Fruit fly (Drosophila melanogaster) whole organism, embryonic: ENCODE results near the gene Nopp140.

Experiments used
- Asciz ChIP-seq: fragments of 200-800 bp; sonication (Bioruptor generic); optimal IDR thresholded peaks from 2 replicates; lab custom pipeline; 2017; ENCODE audit warnings: missing biosample characterization, mild to moderate bottlenecking, missing genetic modification characterization, missing genetic modification reagents
- Bdp1 ChIP-seq: fragments of 200-800 bp; sonication (Bioruptor generic); optimal IDR thresholded peaks from 3 replicates; lab custom pipeline; 2016; ENCODE audit warnings: missing biosample characterization, missing genetic modification characterization
- BtbVII ChIP-seq: fragments of 200-800 bp; sonication (Bioruptor generic); optimal IDR thresholded peaks from 3 replicates; lab custom pipeline; 2017; ENCODE audit warnings: missing biosample characterization, mild to moderate bottlenecking, missing genetic modification characterization
- CG10321 ChIP-seq: fragments of 200-800 bp; sonication (Bioruptor generic); IDR thresholded peaks from 2 replicates; pipeline ENCODE4 v1.3.6; 2022; ENCODE audit warnings: missing biosample characterization, missing genetic modification characterization
- CG10959 ChIP-seq: fragments of 200-800 bp; sonication (Bioruptor generic); IDR thresholded peaks from 2 replicates; pipeline ENCODE4 v1.3.6; 2022; ENCODE audit warnings: missing biosample characterization, missing genetic modification characterization
- CG11247 ChIP-seq: fragments of 200-800 bp; sonication (Bioruptor generic); IDR thresholded peaks from 2 replicates; pipeline ENCODE4 v1.3.6; 2022; ENCODE audit warnings: missing biosample characterization, missing genetic modification characterization
- CG11398 ChIP-seq: fragments of 200-800 bp; sonication (Bioruptor generic); optimal IDR thresholded peaks from 2 replicates; lab custom pipeline; 2016; ENCODE audit warnings: missing biosample characterization, missing genetic modification characterization
- CG12391 ChIP-seq: fragments of 200-800 bp; sonication (Bioruptor generic); optimal IDR thresholded peaks from 3 replicates; lab custom pipeline; 2018; ENCODE audit warnings: missing biosample characterization, mild to moderate bottlenecking, missing genetic modification characterization, moderate library complexity
- CG13287 ChIP-seq: fragments of 200-800 bp; sonication (Bioruptor generic); IDR thresholded peaks from 2 replicates; pipeline ENCODE4 v1.3.6; 2022; ENCODE audit warnings: missing biosample characterization, missing genetic modification characterization; ENCODE audit not compliant: partially characterized antibody
- CG13624 ChIP-seq: fragments of 200-800 bp; sonication (Bioruptor generic); optimal IDR thresholded peaks from 2 replicates; lab custom pipeline; 2016; ENCODE audit warnings: missing biosample characterization, missing genetic modification characterization
- CG14860 ChIP-seq: fragments of 200-800 bp; sonication (Bioruptor generic); IDR thresholded peaks from 3 replicates; pipeline ENCODE4 v1.3.6; 2022; ENCODE audit warnings: missing biosample characterization, missing genetic modification characterization; ENCODE audit not compliant: partially characterized antibody
- CG15269 ChIP-seq: fragments of 200-800 bp; sonication (Bioruptor generic); optimal IDR thresholded peaks from 2 replicates; lab custom pipeline; 2018; ENCODE audit warnings: missing biosample characterization, mild to moderate bottlenecking, missing genetic modification characterization, moderate library complexity
- CG17829 ChIP-seq: fragments of 200-800 bp; optimal IDR thresholded peaks from 2 replicates; lab custom pipeline; 2019; ENCODE audit warnings: missing biosample characterization, mild to moderate bottlenecking, missing genetic modification characterization, moderate library complexity
- CG18619 ChIP-seq: fragments of 200-800 bp; sonication (Bioruptor generic); optimal IDR thresholded peaks from 3 replicates; lab custom pipeline; 2017; ENCODE audit warnings: missing biosample characterization, mild to moderate bottlenecking, missing genetic modification characterization
- CG31224 ChIP-seq: fragments of 200-800 bp; sonication (Bioruptor generic); IDR thresholded peaks from 2 replicates; pipeline ENCODE4 v1.3.6; 2022; ENCODE audit warnings: missing biosample characterization, missing genetic modification characterization
- CG31365 ChIP-seq: fragments of 200-800 bp; sonication (Bioruptor generic); optimal IDR thresholded peaks from 2 replicates; lab custom pipeline; 2018; ENCODE audit warnings: missing biosample characterization, mild to moderate bottlenecking, missing genetic modification characterization
- CG31388 ChIP-seq: fragments of 200-800 bp; sonication (Bioruptor generic); optimal IDR thresholded peaks from 2 replicates; lab custom pipeline; 2016; ENCODE audit warnings: missing biosample characterization, missing genetic modification characterization
- CG3847 ChIP-seq: fragments of 200-800 bp; sonication (Bioruptor generic); IDR thresholded peaks from 2 replicates; pipeline ENCODE4 v1.3.6; 2022; ENCODE audit warnings: missing biosample characterization, missing genetic modification characterization
- CG4424 ChIP-seq: fragments of 200-800 bp; sonication (Bioruptor generic); optimal IDR thresholded peaks from 3 replicates; lab custom pipeline; 2016; ENCODE audit warnings: missing biosample characterization, missing genetic modification characterization
- CG6689 ChIP-seq: fragments of 200-800 bp; sonication (Bioruptor generic); IDR thresholded peaks from 2 replicates; pipeline ENCODE4 v1.3.6; 2022; ENCODE audit warnings: missing biosample characterization, missing genetic modification characterization
- CG7271 ChIP-seq: fragments of 200-800 bp; sonication (Bioruptor generic); optimal IDR thresholded peaks from 2 replicates; lab custom pipeline; 2018; ENCODE audit warnings: missing biosample characterization, mild to moderate bottlenecking, missing genetic modification characterization, moderate library complexity
- CG7556 ChIP-seq: fragments of 200-800 bp; sonication (Bioruptor generic); optimal IDR thresholded peaks from 2 replicates; lab custom pipeline; 2017; ENCODE audit warnings: missing biosample characterization, mild to moderate bottlenecking, missing genetic modification characterization
- CG8478 ChIP-seq: fragments of >200 bp; optimal IDR thresholded peaks from 2 replicates; lab custom pipeline; 2018
- Dfd ChIP-seq, 2 experiments: fragments of >200 bp; optimal IDR thresholded peaks; 2 replicates each; lab custom pipeline; 2017; ENCODE audit warnings: missing biosample characterization in 2 of 2, missing genetic modification characterization in 2 of 2
- E2f2 ChIP-seq: fragments of 200-800 bp; sonication (Bioruptor generic); IDR thresholded peaks from 2 replicates; pipeline ENCODE4 v1.3.6; 2022; ENCODE audit warnings: missing biosample characterization, missing genetic modification characterization
- HLH4C ChIP-seq: fragments of 200-800 bp; sonication (Bioruptor generic); IDR thresholded peaks from 3 replicates; pipeline ENCODE4 v1.3.6; 2022; ENCODE audit warnings: missing biosample characterization, missing genetic modification characterization; ENCODE audit not compliant: partially characterized antibody
- MBD-R2 ChIP-seq: fragments of 200-800 bp; sonication (Bioruptor generic); IDR thresholded peaks from 2 replicates; pipeline ENCODE4 v1.3.6; 2022; ENCODE audit warnings: missing biosample characterization, missing genetic modification characterization
- MESR4 ChIP-seq: fragments of 200-800 bp; sonication (Bioruptor generic); optimal IDR thresholded peaks from 2 replicates; lab custom pipeline; 2018; ENCODE audit warnings: missing biosample characterization, mild to moderate bottlenecking, missing genetic modification characterization, moderate library complexity
- Mes4 ChIP-seq: fragments of 200-800 bp; sonication (Bioruptor generic); optimal IDR thresholded peaks from 2 replicates; lab custom pipeline; 2016; ENCODE audit warnings: missing biosample characterization, missing genetic modification characterization
- Pdp1 ChIP-seq, 2 experiments: fragments of 200-800 bp; sonication (Bioruptor generic); optimal IDR thresholded peaks; 3 replicates each; lab custom pipeline; 2016; ENCODE audit warnings: missing biosample characterization in 2 of 2, missing genetic modification characterization in 2 of 2, mild to moderate bottlenecking in 1 of 2, moderate library complexity in 1 of 2
- Ravus ChIP-seq: fragments of 200-800 bp; sonication (Bioruptor generic); IDR thresholded peaks from 2 replicates; pipeline ENCODE4 v1.3.6; 2022; ENCODE audit warnings: missing biosample characterization, missing genetic modification characterization
- Ssrp ChIP-seq: fragments of 200-800 bp; sonication (Bioruptor generic); optimal IDR thresholded peaks from 2 replicates; lab custom pipeline; 2018; ENCODE audit warnings: missing biosample characterization, mild to moderate bottlenecking, missing genetic modification characterization, moderate library complexity
- ab ChIP-seq: fragments of 200-800 bp; sonication (Bioruptor generic); optimal IDR thresholded peaks from 2 replicates; lab custom pipeline; 2016; ENCODE audit warnings: missing biosample characterization, missing genetic modification characterization
- az2 ChIP-seq: fragments of 200-800 bp; sonication (Bioruptor generic); optimal IDR thresholded peaks from 3 replicates; lab custom pipeline; 2016; ENCODE audit warnings: missing biosample characterization, missing genetic modification characterization
- btn ChIP-seq: fragments of 200-800 bp; sonication (Bioruptor generic); optimal IDR thresholded peaks from 2 replicates; lab custom pipeline; 2016; ENCODE audit warnings: missing biosample characterization, missing genetic modification characterization
- chinmo ChIP-seq: fragments of 200-800 bp; sonication (Bioruptor generic); IDR thresholded peaks from 4 replicates; pipeline ENCODE4 v1.3.6; 2022; ENCODE audit warnings: missing biosample characterization, missing genetic modification characterization; ENCODE audit not compliant: partially characterized antibody
- da ChIP-seq: fragments of 200-800 bp; sonication (Bioruptor generic); optimal IDR thresholded peaks from 2 replicates; lab custom pipeline; 2016; ENCODE audit warnings: missing biosample characterization, missing genetic modification characterization
- ftz-f1 ChIP-seq: fragments of 200-800 bp; sonication (Bioruptor generic); optimal IDR thresholded peaks from 2 replicates; lab custom pipeline; 2016; ENCODE audit warnings: missing biosample characterization, missing genetic modification characterization
- gem ChIP-seq: fragments of 200-800 bp; sonication (Bioruptor generic); optimal IDR thresholded peaks from 2 replicates; lab custom pipeline; 2019; ENCODE audit warnings: missing biosample characterization, mild to moderate bottlenecking, missing genetic modification characterization, moderate library complexity
- gt ChIP-seq: fragments of 200-800 bp; sonication (Bioruptor generic); IDR thresholded peaks from 2 replicates; pipeline ENCODE4 v1.3.6; 2022; ENCODE audit warnings: missing biosample characterization, missing genetic modification characterization
- jigr1 ChIP-seq: fragments of 200-800 bp; sonication (Bioruptor generic); IDR thresholded peaks from 3 replicates; pipeline ENCODE4 v1.3.6; 2022; ENCODE audit warnings: missing biosample characterization, missing genetic modification characterization
- kay ChIP-seq: fragments of 200-800 bp; sonication (Bioruptor generic); optimal IDR thresholded peaks from 2 replicates; lab custom pipeline; 2016; ENCODE audit warnings: missing biosample characterization, missing genetic modification characterization
- ken ChIP-seq: fragments of 200-800 bp; sonication (Bioruptor generic); IDR thresholded peaks from 3 replicates; pipeline ENCODE4 v1.3.6; 2022; ENCODE audit warnings: missing biosample characterization, missing genetic modification characterization
- knrl ChIP-seq: fragments of 200-800 bp; sonication (Bioruptor generic); IDR thresholded peaks from 3 replicates; pipeline ENCODE4 v1.3.6; 2022; ENCODE audit warnings: missing biosample characterization, missing genetic modification characterization; ENCODE audit not compliant: partially characterized antibody
- lilli ChIP-seq: fragments of 200-800 bp; sonication (Bioruptor generic); optimal IDR thresholded peaks from 3 replicates; lab custom pipeline; 2016; ENCODE audit warnings: missing biosample characterization, missing genetic modification characterization
- lov ChIP-seq, 2 experiments: fragments of 200-800 bp in 1 of 2; fragments of >200 bp in 1 of 2; sonication (Bioruptor generic) in 1 of 2; IDR thresholded peaks in 1 of 2; optimal IDR thresholded peaks in 1 of 2; 2 replicates in 1 of 2; 3 replicates in 1 of 2; pipeline versions ENCODE4 v1.3.6 to Lab custom; 2017 to 2022; ENCODE audit warnings: missing biosample characterization in 1 of 2, missing genetic modification characterization in 1 of 2
- pzg ChIP-seq: fragments of 200-800 bp; sonication (Bioruptor generic); optimal IDR thresholded peaks from 3 replicates; lab custom pipeline; 2018; ENCODE audit warnings: missing biosample characterization, mild to moderate bottlenecking, missing genetic modification characterization, moderate library complexity
- sens ChIP-seq: fragments of 200-800 bp; sonication (Bioruptor generic); peaks from one replicate; lab custom pipeline; 2016; ENCODE audit warnings: missing biosample characterization, missing genetic modification characterization
- sim ChIP-seq: fragments of 200-800 bp; sonication (Bioruptor generic); IDR thresholded peaks from 2 replicates; pipeline ENCODE4 v1.3.6; 2022; ENCODE audit warnings: missing biosample characterization, missing genetic modification characterization
- sob ChIP-seq: fragments of 200-800 bp; sonication (Bioruptor generic); IDR thresholded peaks from 2 replicates; pipeline ENCODE4 v1.3.6; 2022; ENCODE audit warnings: missing biosample characterization, missing genetic modification characterization
- sr ChIP-seq: fragments of 200-800 bp; sonication (Bioruptor generic); IDR thresholded peaks from 3 replicates; pipeline ENCODE4 v1.3.6; 2022; ENCODE audit warnings: missing biosample characterization, missing genetic modification characterization
- vfl ChIP-seq: fragments of 200-800 bp; sonication (Bioruptor generic); optimal IDR thresholded peaks from 2 replicates; lab custom pipeline; 2016; ENCODE audit warnings: missing biosample characterization, missing genetic modification characterization

Gene Nopp140

DNA sequence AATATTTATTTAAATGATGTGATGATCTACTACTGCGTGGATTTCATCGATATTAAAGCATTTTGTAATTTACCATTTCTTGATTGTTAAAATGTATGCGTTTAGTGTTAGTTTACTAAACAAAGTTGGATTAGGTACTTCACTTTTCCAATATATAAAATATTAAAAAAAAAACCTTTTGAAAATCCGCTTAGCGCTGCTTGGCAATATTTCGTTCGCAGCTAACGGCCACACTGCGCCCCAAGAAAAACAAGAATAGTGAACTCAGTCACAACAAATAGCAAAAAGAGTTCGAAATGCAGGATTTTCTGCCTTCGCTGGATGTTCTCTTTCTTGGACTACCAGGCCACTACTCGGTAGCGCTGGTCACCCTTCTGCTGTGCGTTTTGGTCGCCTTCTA is 9.3 kb upstream of the Nopp140 start, which contains the start of gene CG7407 (continued):
- TF ChIP-seq kay (GFP tag; lab: Kevin White, UChicago): no peak
- no peak for TF ChIP-seq Ssrp (tag; lab: Kevin White, UChicago)
- TF ChIP-seq CG18619 (GFP tag; lab: Kevin White, UChicago): no peak
- no peak for TF ChIP-seq CG6689 (GFP tag; lab: Robert Waterston, UW)
- TF ChIP-seq ftz-f1 (GFP tag; lab: Kevin White, UChicago): peak; percentile 44
- TF ChIP-seq Asciz (GFP tag; lab: Kevin White, UChicago): no peak
- peak; percentile 32 for TF ChIP-seq pzg (GFP tag; lab: Kevin White, UChicago)
- TF ChIP-seq Pdp1 (GFP tag; optimal IDR thresholded peaks at IDR 0.05; lab: Kevin White, UChicago): no peak
- no peak for TF ChIP-seq da (GFP tag; lab: Kevin White, UChicago)
- TF ChIP-seq HLH4C (GFP tag; lab: Robert Waterston, UW): no peak
- no peak for TF ChIP-seq btn (GFP tag; lab: Kevin White, UChicago)
- no peak for TF ChIP-seq lilli (GFP tag; lab: Kevin White, UChicago)
- no peak for TF ChIP-seq lov (optimal IDR thresholded peaks at IDR 0.05; lab: Kevin White, UChicago)
- no peak for TF ChIP-seq lov (GFP tag; IDR thresholded peaks at IDR 0.05; lab: Robert Waterston, UW)
- TF ChIP-seq Dfd (GFP tag; optimal IDR thresholded peaks at IDR 0.05; lab: Kevin White, UChicago): no peak
- TF ChIP-seq CG11247 (GFP tag; lab: Robert Waterston, UW): no peak
- no peak for TF ChIP-seq Mes4 (GFP tag; lab: Kevin White, UChicago)
- TF ChIP-seq gt (GFP tag; lab: Robert Waterston, UW): no peak
- no peak for TF ChIP-seq CG31388 (GFP tag; lab: Kevin White, UChicago)
- TF ChIP-seq CG12391 (tag; lab: Kevin White, UChicago): peak; percentile 37
- TF ChIP-seq CG7271: no peak
- no peak for TF ChIP-seq knrl (GFP tag; lab: Robert Waterston, UW)
- no peak for TF ChIP-seq sr
- peak; percentile 31; the same call in 1 of the 2 replicates for TF ChIP-seq CG13287 (GFP tag; lab: Robert Waterston, UW)
- no peak for TF ChIP-seq sob
- TF ChIP-seq CG10321 (GFP tag; lab: Robert Waterston, UW): no peak
- no peak for TF ChIP-seq CG15269 (tag; lab: Kevin White, UChicago)
- TF ChIP-seq vfl (GFP tag; lab: Kevin White, UChicago): no peak
- no peak for TF ChIP-seq CG14860
- no peak for TF ChIP-seq CG17829 (tag; lab: Kevin White, UChicago)
- no peak for TF ChIP-seq gem
- no peak for TF ChIP-seq jigr1 (GFP tag; lab: Robert Waterston, UW)
- TF ChIP-seq ken (GFP tag; lab: Robert Waterston, UW): no peak
- TF ChIP-seq CG3847: no peak
- no peak for TF ChIP-seq CG13624 (GFP tag; lab: Kevin White, UChicago)
- no peak for TF ChIP-seq ab (GFP tag; lab: Kevin White, UChicago)
- TF ChIP-seq CG31224 (GFP tag; lab: Robert Waterston, UW): no peak
- no peak for TF ChIP-seq CG8478 (lab: Kevin White, UChicago)
- no peak for TF ChIP-seq CG31365 (tag; lab: Kevin White, UChicago)
- peak; percentile 59 for TF ChIP-seq MBD-R2 (GFP tag; lab: Robert Waterston, UW)
- TF ChIP-seq sim (GFP tag; lab: Robert Waterston, UW): no peak
- TF ChIP-seq CG7556 (GFP tag; lab: Kevin White, UChicago): no peak
- TF ChIP-seq E2f2 (GFP tag; lab: Robert Waterston, UW): peak; percentile 65
- TF ChIP-seq Ravus (GFP tag; lab: Robert Waterston, UW): no peak
- TF ChIP-seq Bdp1 (GFP tag; lab: Kevin White, UChicago): no peak
- peak; percentile 69 for TF ChIP-seq MESR4 (GFP tag; lab: Kevin White, UChicago)
- no peak for TF ChIP-seq CG11398 (GFP tag; lab: Kevin White, UChicago)
- no peak for TF ChIP-seq CG10959 (GFP tag; lab: Robert Waterston, UW)
- no peak for TF ChIP-seq az2 (GFP tag; lab: Kevin White, UChicago)
- no peak for TF ChIP-seq CG4424 (GFP tag; lab: Kevin White, UChicago)
- TF ChIP-seq chinmo (GFP tag; lab: Robert Waterston, UW): no peak
- peak; percentile 61 for TF ChIP-seq sens
- TF ChIP-seq BtbVII (GFP tag; lab: Kevin White, UChicago): no peak
